Worm (Caenorhabditis elegans) whole organism, L1 larva: ENCODE measurements around the gene ZK622.5.

ENCODE experiments used
- F16B12.6 ChIP-seq: fragments of 150-350 bp; optimal IDR thresholded peaks from 2 replicates; lab custom pipeline; 2014; ENCODE audit warnings: missing biosample characterization, missing genetic modification characterization
- Y116A8C.19 ChIP-seq: sonication (generic microtip); optimal IDR thresholded peaks from 2 replicates; lab custom pipeline; 2016; ENCODE audit warnings: missing compliant biosample characterization, missing genetic modification characterization, borderline replicate concordance
- aha-1 ChIP-seq: fragments of 150-350 bp; optimal IDR thresholded peaks from 2 replicates; lab custom pipeline; 2014; ENCODE audit warnings: missing biosample characterization, missing genetic modification characterization
- alr-1 ChIP-seq: fragments of 200-800 bp; sonication (Bioruptor generic); optimal IDR thresholded peaks from 2 replicates; lab custom pipeline; 2018; ENCODE audit warnings: borderline replicate concordance, mild to moderate bottlenecking, missing genetic modification characterization, missing compliant biosample characterization
- ama-1 ChIP-seq: fragments of 150-350 bp; optimal IDR thresholded peaks from 2 replicates; lab custom pipeline; 2014
- blmp-1 ChIP-seq: fragments of 150-350 bp; optimal IDR thresholded peaks from 2 replicates; lab custom pipeline; 2014; ENCODE audit warnings: missing biosample characterization, missing genetic modification characterization
- ceh-63 ChIP-seq: fragments of 200-800 bp; sonication (Bioruptor generic); optimal IDR thresholded peaks from 2 replicates; lab custom pipeline; 2018; ENCODE audit warnings: mild to moderate bottlenecking, missing genetic modification characterization, missing compliant biosample characterization
- ceh-8 ChIP-seq: fragments of 200-800 bp; sonication (Bioruptor generic); optimal IDR thresholded peaks from 2 replicates; lab custom pipeline; 2018; ENCODE audit warnings: mild to moderate bottlenecking, missing genetic modification characterization, moderate library complexity, missing compliant biosample characterization
- ceh-82 ChIP-seq, 3 experiments: fragments of 150-350 bp in 1 of 3; sonication (generic microtip) in 2 of 3; optimal IDR thresholded peaks; 2 replicates each; lab custom pipeline; 2014 to 2017; ENCODE audit warnings: missing biosample characterization in 3 of 3, missing genetic modification characterization in 3 of 3
- dpl-1 ChIP-seq, 3 experiments: fragments of 150-350 bp in 2 of 3; sonication (generic microtip) in 1 of 3; optimal IDR thresholded peaks; 2 replicates each; lab custom pipeline; 2014 to 2017; ENCODE audit warnings: missing biosample characterization in 3 of 3, missing genetic modification characterization in 3 of 3, missing genetic modification reagents in 3 of 3
- dsc-1 ChIP-seq: sonication (generic microtip); optimal IDR thresholded peaks from 2 replicates; lab custom pipeline; 2016; ENCODE audit warnings: mild to moderate bottlenecking, missing genetic modification characterization, missing compliant biosample characterization
- efl-1 ChIP-seq, 4 experiments: fragments of 150-350 bp; optimal IDR thresholded peaks in 3 of 4; peaks in 1 of 4; 1 replicate in 1 of 4; 2 replicates in 3 of 4; lab custom pipeline; 2014; ENCODE audit warnings: missing biosample characterization in 2 of 4, missing genetic modification characterization in 2 of 4, missing genetic modification reagents in 2 of 4
- elt-2 ChIP-seq: sonication (generic microtip); optimal IDR thresholded peaks from 2 replicates; lab custom pipeline; 2016; ENCODE audit warnings: missing genetic modification characterization, mild to moderate bottlenecking, inconsistent platforms, missing compliant biosample characterization, missing genetic modification reagents
- elt-3 ChIP-seq, 6 experiments: fragments of 150-350 bp in 1 of 6; sonication (generic microtip); optimal IDR thresholded peaks; 2 replicates each; lab custom pipeline; 2017 to 2018; ENCODE audit warnings: missing biosample characterization in 6 of 6, missing genetic modification characterization in 6 of 6, inconsistent platforms in 1 of 6
- ets-5 ChIP-seq: fragments of 200-800 bp; sonication (Bioruptor generic); IDR thresholded peaks from 2 replicates; pipeline ENCODE4 v1.3.6; 2022; ENCODE audit warnings: missing genetic modification characterization, missing compliant biosample characterization
- fkh-10 ChIP-seq: sonication (generic microtip); optimal IDR thresholded peaks from 2 replicates; lab custom pipeline; 2017; ENCODE audit warnings: missing biosample characterization, missing genetic modification reagents, missing genetic modification characterization
- fkh-4 ChIP-seq: sonication (generic microtip); optimal IDR thresholded peaks from 2 replicates; lab custom pipeline; 2016; ENCODE audit warnings: missing compliant biosample characterization, missing genetic modification characterization, borderline replicate concordance
- fkh-8 ChIP-seq: sonication (generic microtip); optimal IDR thresholded peaks from 2 replicates; lab custom pipeline; 2016; ENCODE audit warnings: mild to moderate bottlenecking, missing genetic modification characterization, missing compliant biosample characterization
- grh-1 ChIP-seq: fragments of 200-800 bp; sonication (Bioruptor generic); IDR thresholded peaks from 2 replicates; pipeline ENCODE4 v1.3.6; 2022; ENCODE audit warnings: missing genetic modification reagents, missing genetic modification characterization, missing compliant biosample characterization
- hlh-17 ChIP-seq: fragments of 200-800 bp; sonication (Bioruptor generic); optimal IDR thresholded peaks from 2 replicates; lab custom pipeline; 2018; ENCODE audit warnings: missing genetic modification characterization, mild to moderate bottlenecking, missing compliant biosample characterization, moderate library complexity, borderline replicate concordance
- jun-1 ChIP-seq: fragments of 150-350 bp; optimal IDR thresholded peaks from 2 replicates; lab custom pipeline; 2014; ENCODE audit warnings: missing biosample characterization, missing genetic modification reagents, missing genetic modification characterization
- lin-13 ChIP-seq: fragments of 150-350 bp; optimal IDR thresholded peaks from 2 replicates; lab custom pipeline; 2014; ENCODE audit warnings: missing biosample characterization, missing genetic modification reagents, missing genetic modification characterization
- lin-14 ChIP-seq: fragments of 200-800 bp; sonication (Bioruptor generic); optimal IDR thresholded peaks from 2 replicates; lab custom pipeline; 2018; ENCODE audit warnings: mild to moderate bottlenecking, missing genetic modification characterization, moderate library complexity, missing compliant biosample characterization
- lin-39 ChIP-seq: fragments of 150-350 bp; optimal IDR thresholded peaks from 2 replicates; lab custom pipeline; 2014; ENCODE audit warnings: missing biosample characterization, missing genetic modification reagents, missing genetic modification characterization
- lir-3 ChIP-seq: sonication (generic microtip); optimal IDR thresholded peaks from 2 replicates; lab custom pipeline; 2016; ENCODE audit warnings: mild to moderate bottlenecking, missing genetic modification characterization, moderate library complexity, missing compliant biosample characterization; ENCODE audit not compliant: poor library complexity
- lsy-2 ChIP-seq, 2 experiments: fragments of 150-350 bp; optimal IDR thresholded peaks; 2 replicates each; lab custom pipeline; 2014; ENCODE audit warnings: missing biosample characterization in 2 of 2, missing genetic modification characterization in 2 of 2
- mef-2 ChIP-seq: fragments of 150-350 bp; optimal IDR thresholded peaks from 2 replicates; lab custom pipeline; 2014; ENCODE audit warnings: missing biosample characterization, missing genetic modification characterization
- mep-1 ChIP-seq: fragments of 150-350 bp; optimal IDR thresholded peaks from 2 replicates; lab custom pipeline; 2014; ENCODE audit warnings: missing biosample characterization, missing genetic modification characterization
- nhr-20 ChIP-seq: sonication (generic microtip); optimal IDR thresholded peaks from 2 replicates; lab custom pipeline; 2016; ENCODE audit warnings: mild to moderate bottlenecking, missing genetic modification characterization, missing compliant biosample characterization
- nhr-237 ChIP-seq: fragments of 150-350 bp; optimal IDR thresholded peaks from 2 replicates; lab custom pipeline; 2014; ENCODE audit warnings: missing biosample characterization, missing genetic modification characterization
- nhr-28 ChIP-seq: fragments of 150-350 bp; optimal IDR thresholded peaks from 2 replicates; lab custom pipeline; 2014; ENCODE audit warnings: missing biosample characterization, missing genetic modification characterization
- nhr-71 ChIP-seq: sonication (generic microtip); optimal IDR thresholded peaks from 2 replicates; lab custom pipeline; 2016; ENCODE audit warnings: mild to moderate bottlenecking, missing genetic modification characterization, moderate library complexity, missing compliant biosample characterization
- nhr-84 ChIP-seq: sonication (generic microtip); optimal IDR thresholded peaks from 2 replicates; lab custom pipeline; 2017; ENCODE audit warnings: missing biosample characterization, missing genetic modification characterization
- nhr-85 ChIP-seq: sonication (generic microtip); peaks from one replicate; lab custom pipeline; 2016; ENCODE audit warnings: missing genetic modification characterization, inconsistent platforms, missing compliant biosample characterization
- pax-3 ChIP-seq: fragments of 200-800 bp; sonication (Bioruptor generic); optimal IDR thresholded peaks from 2 replicates; lab custom pipeline; 2018; ENCODE audit warnings: mild to moderate bottlenecking, missing genetic modification characterization, moderate library complexity, missing compliant biosample characterization
- pqm-1 ChIP-seq: sonication (generic microtip); optimal IDR thresholded peaks from 3 replicates; lab custom pipeline; 2017; ENCODE audit warnings: missing biosample characterization, missing genetic modification characterization
- snpc-4 ChIP-seq: fragments of 150-350 bp; optimal IDR thresholded peaks from 2 replicates; lab custom pipeline; 2014; ENCODE audit warnings: missing biosample characterization, missing genetic modification characterization
- snu-23 ChIP-seq: sonication (generic microtip); optimal IDR thresholded peaks from 2 replicates; lab custom pipeline; 2016; ENCODE audit warnings: missing genetic modification characterization, missing compliant biosample characterization
- sox-4 ChIP-seq: sonication (generic microtip); optimal IDR thresholded peaks from 2 replicates; lab custom pipeline; 2016; ENCODE audit warnings: missing genetic modification characterization, missing compliant biosample characterization
- sup-37 ChIP-seq: fragments of 200-800 bp; sonication (Bioruptor generic); optimal IDR thresholded peaks from 2 replicates; lab custom pipeline; 2018; ENCODE audit warnings: mild to moderate bottlenecking, missing genetic modification characterization, missing compliant biosample characterization
- tlp-1 ChIP-seq: fragments of 150-350 bp; optimal IDR thresholded peaks from 2 replicates; lab custom pipeline; 2014; ENCODE audit warnings: missing biosample characterization, missing genetic modification characterization
- unc-30 ChIP-seq: sonication (generic microtip); optimal IDR thresholded peaks from 2 replicates; lab custom pipeline; 2017; ENCODE audit warnings: missing biosample characterization, missing genetic modification characterization
- unc-62 ChIP-seq: fragments of 150-350 bp; optimal IDR thresholded peaks from 2 replicates; lab custom pipeline; 2014; ENCODE audit warnings: missing biosample characterization, missing genetic modification reagents, missing genetic modification characterization
- unc-86 ChIP-seq: sonication (generic microtip); optimal IDR thresholded peaks from 2 replicates; lab custom pipeline; 2016; ENCODE audit warnings: missing genetic modification characterization, missing compliant biosample characterization
- unc-98 ChIP-seq: fragments of 200-800 bp; sonication (Bioruptor generic); IDR thresholded peaks from 2 replicates; pipeline ENCODE4 v1.3.6; 2022; ENCODE audit warnings: missing genetic modification characterization, missing compliant biosample characterization
- vab-15 ChIP-seq: sonication (generic microtip); optimal IDR thresholded peaks from 2 replicates; lab custom pipeline; 2017; ENCODE audit warnings: missing genotype, mild to moderate bottlenecking, missing genetic modification characterization, missing compliant biosample characterization
- ztf-11 ChIP-seq, 2 experiments: sonication (generic microtip); optimal IDR thresholded peaks; 2 replicates each; lab custom pipeline; 2016 to 2017; ENCODE audit warnings: missing genetic modification characterization in 2 of 2, missing biosample characterization in 1 of 2, missing compliant biosample characterization in 1 of 2

Gene ZK622.5

ce11 chrII:5311746-5312145, 22.5 kb downstream of the ZK622.5 start, which contains the start of gene gcy-12:
Gene gcy-12, plus strand, starts transcription at chrII:5312046.
- no peak for TF ChIP-seq sup-37 (GFP tag; lab: Kevin White, UChicago)
- no peak for TF ChIP-seq unc-62 (GFP tag; lab: Kevin White, UChicago)
- no peak for TF ChIP-seq ceh-82 (tag; optimal IDR thresholded peaks at IDR 0.05; lab: Kevin White, UChicago)
- TF ChIP-seq ztf-11 (tag; optimal IDR thresholded peaks at IDR 0.05; lab: Kevin White, UChicago), result no peak
- TF ChIP-seq pax-3 (tag; lab: Kevin White, UChicago), result no peak
- TF ChIP-seq unc-98 (GFP tag; lab: Robert Waterston, UW), result no peak
- TF ChIP-seq tlp-1 (tag; lab: Kevin White, UChicago), result no peak
- TF ChIP-seq nhr-20, result no peak
- no peak for TF ChIP-seq lin-13
- no peak for TF ChIP-seq nhr-84 (tag; lab: Kevin White, UChicago)
- TF ChIP-seq unc-86, result no peak

ce11 chrII:5320205-5320951, 31.1 kb downstream of the ZK622.5 start:
- no peak for TF ChIP-seq mef-2
- TF ChIP-seq lir-3 (tag; lab: Kevin White, UChicago), result no peak
- TF ChIP-seq unc-62 (GFP tag; lab: Kevin White, UChicago), result no peak
- TF ChIP-seq sup-37 (GFP tag; lab: Kevin White, UChicago), result no peak
- TF ChIP-seq ceh-82 (tag; optimal IDR thresholded peaks at IDR 0.05; lab: Kevin White, UChicago), result peak in 1 of 3 experiments; percentile 1
- peak; percentile 32 for TF ChIP-seq blmp-1 (tag; lab: Kevin White, UChicago)
- TF ChIP-seq nhr-71 (tag; lab: Kevin White, UChicago), result peak; percentile 49
- TF ChIP-seq nhr-85 (tag; lab: Kevin White, UChicago), result peak; percentile 91
- no peak for TF ChIP-seq fkh-10
- no peak for TF ChIP-seq vab-15 (tag; lab: Kevin White, UChicago)
- no peak for TF ChIP-seq alr-1 (tag; lab: Kevin White, UChicago)
- peak; percentile 69 for TF ChIP-seq dsc-1 (tag; lab: Kevin White, UChicago)
- no peak for TF ChIP-seq hlh-17 (GFP tag; lab: Kevin White, UChicago)
- TF ChIP-seq ets-5, result no peak
- TF ChIP-seq sox-4 (tag; lab: Kevin White, UChicago), result no peak
- TF ChIP-seq fkh-8 (tag; lab: Kevin White, UChicago), result no peak
- TF ChIP-seq mep-1 (tag; lab: Kevin White, UChicago), result peak; percentile 51
- TF ChIP-seq lin-14 (GFP tag; lab: Kevin White, UChicago), result peak; percentile 70
- TF ChIP-seq nhr-28 (tag; lab: Kevin White, UChicago), result no peak
- TF ChIP-seq grh-1 (GFP tag; lab: Robert Waterston, UW), result 0 out of 2 replicates have a peak, but pooled peaks have one; percentile 25
- TF ChIP-seq ceh-63 (GFP tag; lab: Kevin White, UChicago), result no peak
- peak in 1 of 3 experiments; percentile 23 for TF ChIP-seq dpl-1 (GFP tag; optimal IDR thresholded peaks at IDR 0.05; lab: Kevin White, UChicago)
- TF ChIP-seq fkh-4 (tag; lab: Kevin White, UChicago), result peak; percentile 4
- TF ChIP-seq ceh-8 (GFP tag; lab: Kevin White, UChicago), result peak; percentile 4
- no peak for TF ChIP-seq Y116A8C.19 (tag; lab: Kevin White, UChicago)
- peak; percentile 47 for TF ChIP-seq nhr-237 (tag; lab: Kevin White, UChicago)
- peak; percentile 63 for TF ChIP-seq snu-23
- TF ChIP-seq aha-1 (tag; lab: Kevin White, UChicago), result no peak
- TF ChIP-seq F16B12.6 (tag; lab: Kevin White, UChicago), result no peak
- TF ChIP-seq elt-3 (tag; optimal IDR thresholded peaks at IDR 0.05; lab: Kevin White, UChicago), result peak in 3 of 6 experiments; percentile 70 to 82 (median 75)
- peak in 1 of 2 experiments; percentile 44 for TF ChIP-seq lsy-2 (tag; optimal IDR thresholded peaks at IDR 0.05; lab: Kevin White, UChicago)
- no peak for TF ChIP-seq ama-1 (lab: Kevin White, UChicago)
- no peak for TF ChIP-seq nhr-84 (tag; lab: Kevin White, UChicago)
- TF ChIP-seq snpc-4 (tag; lab: Kevin White, UChicago), result peak; percentile 2
- peak; percentile 47 for TF ChIP-seq nhr-20
- peak; percentile 2 to 22 for TF ChIP-seq efl-1 (optimal IDR thresholded peaks at IDR 0.05; lab: Kevin White, UChicago)
- peak in 1 of 2 experiments; percentile 53 for TF ChIP-seq efl-1 (GFP tag; optimal IDR thresholded peaks at IDR 0.05 in 1 of 2; lab: Kevin White, UChicago)
- TF ChIP-seq unc-86, result no peak
- no peak for TF ChIP-seq jun-1 (tag; lab: Kevin White, UChicago)
- TF ChIP-seq unc-30 (tag; lab: Kevin White, UChicago), result no peak
- TF ChIP-seq elt-2 (tag; lab: Kevin White, UChicago), result peak; percentile 58
- no peak for TF ChIP-seq ztf-11 (tag; optimal IDR thresholded peaks at IDR 0.05; lab: Kevin White, UChicago)
- TF ChIP-seq pqm-1, result no peak
- no peak for TF ChIP-seq lin-39
